Fruit fly (Drosophila melanogaster) whole organism, embryonic: ENCODE results near the gene CG7149.
A peak's percentile ranks its signal among the peaks of the same experiment; 100 is the strongest.

Source experiments
- ATbp ChIP-seq: fragments of 200-800 bp; sonication (Bioruptor generic); optimal IDR thresholded peaks from 2 replicates; lab custom pipeline; 2017; ENCODE audit warnings: missing biosample characterization, mild to moderate bottlenecking, missing genetic modification characterization, missing genetic modification reagents
- Awh ChIP-seq: fragments of 200-800 bp; sonication (Bioruptor generic); IDR thresholded peaks from 2 replicates; pipeline ENCODE4, ENCODE4 v1.3.6; 2022; ENCODE audit warnings: missing biosample characterization, missing genetic modification characterization
- Bgb ChIP-seq: fragments of 200-800 bp; sonication (Bioruptor generic); IDR thresholded peaks from 2 replicates; pipeline ENCODE4 v1.3.6; 2022; ENCODE audit warnings: missing biosample characterization, missing genetic modification characterization; ENCODE audit not compliant: partially characterized antibody
- Bteb2 ChIP-seq: fragments of 200-800 bp; sonication (Bioruptor generic); optimal IDR thresholded peaks from 2 replicates; lab custom pipeline; 2016; ENCODE audit warnings: missing biosample characterization, missing genetic modification characterization
- CG10147 ChIP-seq: fragments of 200-800 bp; sonication (Bioruptor generic); optimal IDR thresholded peaks from 2 replicates; lab custom pipeline; 2019; ENCODE audit warnings: missing biosample characterization, mild to moderate bottlenecking, missing genetic modification characterization, moderate library complexity
- CG10959 ChIP-seq: fragments of 200-800 bp; sonication (Bioruptor generic); IDR thresholded peaks from 2 replicates; pipeline ENCODE4 v1.3.6; 2022; ENCODE audit warnings: missing biosample characterization, missing genetic modification characterization
- CG11560 ChIP-seq: fragments of 200-800 bp; sonication (Bioruptor generic); IDR thresholded peaks from 3 replicates; pipeline ENCODE4 v1.3.6; 2022; ENCODE audit warnings: missing biosample characterization, missing genetic modification characterization
- CG12071 ChIP-seq: fragments of 200-800 bp; sonication (Bioruptor generic); optimal IDR thresholded peaks from 3 replicates; lab custom pipeline; 2018; ENCODE audit warnings: missing biosample characterization, mild to moderate bottlenecking, missing genetic modification characterization
- CG12104 ChIP-seq: fragments of 200-800 bp; sonication (Bioruptor generic); optimal IDR thresholded peaks from 3 replicates; lab custom pipeline; 2016; ENCODE audit warnings: missing biosample characterization, missing genetic modification characterization
- CG12219 ChIP-seq: fragments of 200-800 bp; sonication (Bioruptor generic); optimal IDR thresholded peaks from 3 replicates; lab custom pipeline; 2018; ENCODE audit warnings: missing biosample characterization, mild to moderate bottlenecking, missing genetic modification characterization
- CG12744 ChIP-seq: fragments of 200-800 bp; sonication (Bioruptor generic); optimal IDR thresholded peaks from 2 replicates; lab custom pipeline; 2016; ENCODE audit warnings: missing biosample characterization, missing genetic modification characterization
- CG13296 ChIP-seq: fragments of 200-800 bp; sonication (Bioruptor generic); optimal IDR thresholded peaks from 3 replicates; lab custom pipeline; 2018; ENCODE audit warnings: missing biosample characterization, mild to moderate bottlenecking, missing genetic modification characterization
- CG14667 ChIP-seq: fragments of 200-800 bp; sonication (Bioruptor generic); IDR thresholded peaks from 2 replicates; pipeline ENCODE4 v1.3.6; 2022; ENCODE audit warnings: missing biosample characterization, missing genetic modification characterization
- CG17359 ChIP-seq: fragments of 200-800 bp; sonication (Bioruptor generic); optimal IDR thresholded peaks from 3 replicates; lab custom pipeline; 2018; ENCODE audit warnings: missing biosample characterization, mild to moderate bottlenecking, missing genetic modification characterization, moderate library complexity
- CG17568 ChIP-seq: fragments of 200-800 bp; sonication (Bioruptor generic); optimal IDR thresholded peaks from 2 replicates; lab custom pipeline; 2018; ENCODE audit warnings: missing biosample characterization, mild to moderate bottlenecking, missing genetic modification characterization, moderate library complexity
- CG17829 ChIP-seq: fragments of 200-800 bp; optimal IDR thresholded peaks from 2 replicates; lab custom pipeline; 2019; ENCODE audit warnings: missing biosample characterization, mild to moderate bottlenecking, missing genetic modification characterization, moderate library complexity
- CG2678 ChIP-seq: fragments of 200-800 bp; sonication (Bioruptor generic); optimal IDR thresholded peaks from 3 replicates; lab custom pipeline; 2019; ENCODE audit warnings: missing biosample characterization, mild to moderate bottlenecking, missing genetic modification characterization, moderate library complexity
- CG30431 ChIP-seq: fragments of 200-800 bp; sonication (Bioruptor generic); optimal IDR thresholded peaks from 2 replicates; lab custom pipeline; 2017; ENCODE audit warnings: missing biosample characterization, missing genetic modification characterization
- CG31441 ChIP-seq: fragments of 200-800 bp; sonication (Bioruptor generic); IDR thresholded peaks from 2 replicates; pipeline ENCODE4 v1.3.6; 2022; ENCODE audit warnings: missing biosample characterization, missing genetic modification characterization
- CG7357 ChIP-seq: fragments of 200-800 bp; sonication (Bioruptor generic); IDR thresholded peaks from 3 replicates; pipeline ENCODE4 v1.3.6; 2022; ENCODE audit warnings: missing biosample characterization, missing genetic modification characterization
- CG9876 ChIP-seq: fragments of 200-800 bp; sonication (Bioruptor generic); optimal IDR thresholded peaks from 2 replicates; lab custom pipeline; 2016; ENCODE audit warnings: missing biosample characterization, missing genetic modification characterization
- Camta ChIP-seq: fragments of 200-800 bp; sonication (Bioruptor generic); optimal IDR thresholded peaks from 2 replicates; lab custom pipeline; 2016; ENCODE audit warnings: missing biosample characterization, missing genetic modification characterization
- Dfd ChIP-seq, 2 experiments: fragments of >200 bp; optimal IDR thresholded peaks; 2 replicates each; lab custom pipeline; 2017; ENCODE audit warnings: missing biosample characterization in 2 of 2, missing genetic modification characterization in 2 of 2
- E2f2 ChIP-seq: fragments of 200-800 bp; sonication (Bioruptor generic); IDR thresholded peaks from 2 replicates; pipeline ENCODE4 v1.3.6; 2022; ENCODE audit warnings: missing biosample characterization, missing genetic modification characterization
- Fer1 ChIP-seq: fragments of 200-800 bp; sonication (Bioruptor generic); optimal IDR thresholded peaks from 2 replicates; lab custom pipeline; 2017; ENCODE audit warnings: missing biosample characterization, mild to moderate bottlenecking, missing genetic modification characterization
- HLH54F ChIP-seq: fragments of 200-800 bp; sonication (Bioruptor generic); optimal IDR thresholded peaks from 3 replicates; lab custom pipeline; 2016; ENCODE audit warnings: missing biosample characterization, missing genetic modification characterization
- HmgZ ChIP-seq: fragments of 200-800 bp; sonication (Bioruptor generic); optimal IDR thresholded peaks from 2 replicates; lab custom pipeline; 2018; ENCODE audit warnings: missing biosample characterization, mild to moderate bottlenecking, missing genetic modification characterization
- Hmr ChIP-seq: fragments of 200-800 bp; sonication (Bioruptor generic); optimal IDR thresholded peaks from 3 replicates; lab custom pipeline; 2017; ENCODE audit warnings: mild to moderate bottlenecking, missing biosample characterization, missing genetic modification reagents, missing genetic modification characterization
- Lpt ChIP-seq: fragments of >200 bp; optimal IDR thresholded peaks from 2 replicates; lab custom pipeline; 2018; ENCODE audit warnings: missing biosample characterization, missing genetic modification characterization
- MESR4 ChIP-seq: fragments of 200-800 bp; sonication (Bioruptor generic); optimal IDR thresholded peaks from 2 replicates; lab custom pipeline; 2018; ENCODE audit warnings: missing biosample characterization, mild to moderate bottlenecking, missing genetic modification characterization, moderate library complexity
- Nf-YA ChIP-seq: fragments of 200-800 bp; sonication (Bioruptor generic); IDR thresholded peaks from 2 replicates; pipeline ENCODE4 v1.3.6; 2022; ENCODE audit warnings: missing biosample characterization, missing genetic modification characterization
- Nf-YC ChIP-seq: fragments of 200-800 bp; optimal IDR thresholded peaks from 3 replicates; lab custom pipeline; 2019; ENCODE audit warnings: missing biosample characterization, mild to moderate bottlenecking, missing genetic modification characterization, moderate library complexity
- Rx ChIP-seq: fragments of 200-800 bp; sonication (Bioruptor generic); IDR thresholded peaks from 2 replicates; pipeline ENCODE4 v1.3.6; 2022; ENCODE audit warnings: missing biosample characterization, missing genetic modification characterization
- Spps ChIP-seq: fragments of 200-800 bp; sonication (Bioruptor generic); optimal IDR thresholded peaks from 2 replicates; lab custom pipeline; 2018; ENCODE audit warnings: missing biosample characterization, mild to moderate bottlenecking, missing genetic modification characterization
- Sry-δ ChIP-seq: fragments of 200-800 bp; sonication (Bioruptor generic); optimal IDR thresholded peaks from 2 replicates; lab custom pipeline; 2016; ENCODE audit warnings: missing biosample characterization, missing genetic modification characterization
- cad ChIP-seq: fragments of >200 bp; optimal IDR thresholded peaks from 2 replicates; lab custom pipeline; 2017; ENCODE audit warnings: missing biosample characterization, missing genetic modification characterization
- dan ChIP-seq: fragments of 200-800 bp; sonication (Bioruptor generic); IDR thresholded peaks from 2 replicates; pipeline ENCODE4 v1.3.6; 2022; ENCODE audit warnings: missing biosample characterization, missing genetic modification characterization
- dmrt11E ChIP-seq: fragments of 200-800 bp; sonication (Bioruptor generic); optimal IDR thresholded peaks from 3 replicates; lab custom pipeline; 2018; ENCODE audit warnings: missing biosample characterization, mild to moderate bottlenecking, missing genetic modification characterization, moderate library complexity
- esg ChIP-seq: fragments of 200-800 bp; sonication (Bioruptor generic); conservative IDR thresholded peaks from 2 replicates; pipeline ENCODE4 v1.3.6; 2022; ENCODE audit warnings: missing biosample characterization, missing genetic modification characterization
- fu2 ChIP-seq: fragments of 200-800 bp; sonication (Bioruptor generic); optimal IDR thresholded peaks from 2 replicates; lab custom pipeline; 2016; ENCODE audit warnings: missing biosample characterization, missing genetic modification characterization
- knrl ChIP-seq: fragments of 200-800 bp; sonication (Bioruptor generic); IDR thresholded peaks from 3 replicates; pipeline ENCODE4 v1.3.6; 2022; ENCODE audit warnings: missing biosample characterization, missing genetic modification characterization; ENCODE audit not compliant: partially characterized antibody
- nerfin-1 ChIP-seq: fragments of 200-800 bp; sonication (Bioruptor generic); optimal IDR thresholded peaks from 3 replicates; lab custom pipeline; 2019; ENCODE audit warnings: missing biosample characterization, mild to moderate bottlenecking, missing genetic modification characterization, moderate library complexity
- nmo ChIP-seq: fragments of 200-800 bp; sonication (Bioruptor generic); optimal IDR thresholded peaks from 2 replicates; lab custom pipeline; 2018; ENCODE audit warnings: missing biosample characterization, mild to moderate bottlenecking, missing genetic modification characterization, moderate library complexity
- psq ChIP-seq: fragments of 200-800 bp; sonication (Bioruptor generic); optimal IDR thresholded peaks from 2 replicates; lab custom pipeline; 2017; ENCODE audit warnings: missing biosample characterization, missing genetic modification characterization
- salm ChIP-seq: fragments of 200-800 bp; sonication (Bioruptor generic); optimal IDR thresholded peaks from 2 replicates; lab custom pipeline; 2018; ENCODE audit warnings: missing biosample characterization, mild to moderate bottlenecking, missing genetic modification characterization
- sd ChIP-seq: fragments of 200-800 bp; sonication (Bioruptor generic); optimal IDR thresholded peaks from 3 replicates; lab custom pipeline; 2018; ENCODE audit warnings: missing biosample characterization, mild to moderate bottlenecking, missing genetic modification characterization, moderate library complexity
- sens-2 ChIP-seq: fragments of 200-800 bp; sonication (Bioruptor generic); IDR thresholded peaks from 2 replicates; pipeline ENCODE4 v1.3.6; 2022; ENCODE audit warnings: missing biosample characterization, missing genetic modification characterization
- shn ChIP-seq: fragments of 200-800 bp; sonication (Bioruptor generic); optimal IDR thresholded peaks from 3 replicates; lab custom pipeline; 2016; ENCODE audit warnings: missing biosample characterization, missing genetic modification characterization
- tll ChIP-seq, 2 experiments: fragments of 200-800 bp in 1 of 2; fragments of >200 bp in 1 of 2; sonication (Bioruptor generic) in 1 of 2; optimal IDR thresholded peaks; 2 replicates each; lab custom pipeline; 2017 to 2019; ENCODE audit warnings: missing biosample characterization in 2 of 2, missing genetic modification characterization in 2 of 2, mild to moderate bottlenecking in 1 of 2, moderate library complexity in 1 of 2
- vvl ChIP-seq: fragments of 200-800 bp; sonication (Bioruptor generic); IDR thresholded peaks from 2 replicates; pipeline ENCODE4 v1.3.6; 2022; ENCODE audit warnings: missing biosample characterization, missing genetic modification characterization
- wor ChIP-seq: fragments of 200-800 bp; sonication (Bioruptor generic); IDR thresholded peaks from 2 replicates; pipeline ENCODE4 v1.3.6; 2022; ENCODE audit warnings: missing biosample characterization, missing genetic modification characterization
- yki ChIP-seq: fragments of >200 bp; optimal IDR thresholded peaks from 3 replicates; lab custom pipeline; 2018

Gene CG7149

DNA sequence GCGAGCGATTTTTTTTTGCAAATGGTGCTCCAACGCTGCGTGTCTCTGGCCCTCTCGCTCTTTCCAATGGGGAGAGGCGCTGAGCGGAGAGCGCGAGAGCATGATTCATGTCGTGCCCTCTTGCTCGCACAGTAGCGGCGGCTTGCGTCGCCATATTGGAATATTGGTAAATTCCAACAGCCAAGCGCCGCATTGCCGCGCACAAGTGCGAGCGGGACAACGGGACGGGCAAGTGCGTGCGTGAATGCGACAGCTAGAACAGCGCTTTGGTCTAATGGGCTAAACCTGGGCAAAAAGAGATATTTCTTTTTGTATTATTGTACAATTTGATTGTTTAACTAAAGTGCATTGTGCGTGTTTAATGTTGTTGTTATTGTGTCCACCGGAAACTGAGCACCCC is 37.9 kb upstream of the CG7149 start (continued):
- no peak for TF ChIP-seq ATbp (GFP tag; lab: Kevin White, UChicago)
- no peak for TF ChIP-seq Bteb2
- no peak for TF ChIP-seq Fer1 (GFP tag; lab: Kevin White, UChicago)
- no peak for TF ChIP-seq CG17359 (tag; lab: Kevin White, UChicago)
- TF ChIP-seq knrl (GFP tag; lab: Robert Waterston, UW), result peak; percentile 41; the same call in 2 of the 3 replicates
- TF ChIP-seq CG13296, result no peak
- no peak for TF ChIP-seq CG30431
- TF ChIP-seq CG14667 (GFP tag; lab: Robert Waterston, UW), result no peak
- TF ChIP-seq tll (GFP tag; optimal IDR thresholded peaks at IDR 0.05; lab: Kevin White, UChicago), result peak in 1 of 2 experiments; percentile 76
- no peak for TF ChIP-seq Awh (GFP tag; lab: Robert Waterston, UW)
- TF ChIP-seq CG17829 (tag; lab: Kevin White, UChicago), result peak; percentile 59
- TF ChIP-seq CG12219, result peak; percentile 31
- TF ChIP-seq wor (GFP tag; lab: Robert Waterston, UW), result no peak
- peak; percentile 39 for TF ChIP-seq Hmr (GFP tag; lab: Kevin White, UChicago)
- peak; percentile 79 for TF ChIP-seq HmgZ (tag; lab: Kevin White, UChicago)
- no peak for TF ChIP-seq psq (GFP tag; lab: Kevin White, UChicago)
- no peak for TF ChIP-seq dan (GFP tag; lab: Robert Waterston, UW)
- TF ChIP-seq CG2678 (tag; lab: Kevin White, UChicago), result peak; percentile 14
- peak; percentile 100 for TF ChIP-seq nerfin-1 (tag; lab: Kevin White, UChicago)
- TF ChIP-seq HLH54F, result no peak
- TF ChIP-seq cad (GFP tag; lab: Kevin White, UChicago), result no peak
- TF ChIP-seq vvl, result peak; percentile 35; the same call in 1 of the 2 replicates
- no peak for TF ChIP-seq CG12104
- no peak for TF ChIP-seq CG7357
- no peak for TF ChIP-seq esg
- TF ChIP-seq sens-2 (GFP tag; lab: Robert Waterston, UW), result no peak
- TF ChIP-seq CG10959, result no peak
- TF ChIP-seq Camta (GFP tag; lab: Kevin White, UChicago), result peak; percentile 7
- no peak for TF ChIP-seq CG10147 (GFP tag; lab: Kevin White, UChicago)
- no peak for TF ChIP-seq CG31441
- peak; percentile 13 for TF ChIP-seq MESR4
- no peak for TF ChIP-seq E2f2 (GFP tag; lab: Robert Waterston, UW)
- TF ChIP-seq Sry-δ (GFP tag; lab: Kevin White, UChicago), result no peak
- TF ChIP-seq Nf-YC (tag; lab: Kevin White, UChicago), result peak; percentile 89
- no peak for TF ChIP-seq salm (tag; lab: Kevin White, UChicago)
- TF ChIP-seq Dfd (GFP tag; optimal IDR thresholded peaks at IDR 0.05; lab: Kevin White, UChicago), result no peak
- no peak for TF ChIP-seq Spps (tag; lab: Kevin White, UChicago)
- peak; percentile 82 for TF ChIP-seq nmo (GFP tag; lab: Kevin White, UChicago)
- no peak for TF ChIP-seq CG12071
- TF ChIP-seq sd, result peak; percentile 100
- no peak for TF ChIP-seq Nf-YA (GFP tag; lab: Robert Waterston, UW)
- no peak for TF ChIP-seq CG9876 (GFP tag; lab: Kevin White, UChicago)
- TF ChIP-seq shn, result no peak
- TF ChIP-seq CG11560 (tag; lab: Robert Waterston, UW), result no peak
- no peak for TF ChIP-seq Rx (GFP tag; lab: Robert Waterston, UW)
- no peak for TF ChIP-seq Lpt (GFP tag; lab: Kevin White, UChicago)
- no peak for TF ChIP-seq fu2 (GFP tag; lab: Kevin White, UChicago)
- peak; percentile 72 for TF ChIP-seq Bgb (GFP tag; lab: Robert Waterston, UW)
- peak; percentile 27 for TF ChIP-seq yki (lab: Kevin White, UChicago)
- TF ChIP-seq CG17568, result no peak
- no peak for TF ChIP-seq CG12744
- TF ChIP-seq dmrt11E (tag; lab: Kevin White, UChicago), result no peak
